Worm (Caenorhabditis elegans): ENCODE results near the gene F53A9.7.

DNA sequence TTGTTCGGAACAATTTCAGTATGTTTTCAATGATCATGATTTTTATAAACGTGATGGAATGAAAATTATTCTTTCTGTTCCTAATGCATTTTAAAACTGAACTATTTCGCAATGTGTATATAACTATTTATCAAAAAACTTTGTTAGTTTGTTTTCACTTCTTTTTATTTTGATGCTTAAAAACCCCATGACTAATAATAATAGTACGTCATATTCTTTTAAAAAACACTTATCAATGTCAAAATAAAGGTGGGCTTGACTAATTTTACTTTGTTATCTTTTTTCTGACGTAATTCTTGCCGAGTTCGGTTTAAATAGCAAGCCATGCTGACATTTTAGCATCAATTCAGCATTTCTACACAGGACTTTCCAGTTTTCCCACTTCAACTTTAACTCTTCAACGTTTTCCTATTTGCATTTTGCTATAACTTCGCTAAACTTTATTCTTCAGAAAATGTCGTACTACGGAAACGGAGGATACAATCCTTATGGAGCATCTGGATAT, 5.5 kb downstream of the F53A9.7 start, which contains the start of gene F53A9.1:
- TF ChIP-seq aptf-3 (GFP tag; IDR thresholded peaks at IDR 0.05), result no peak
- TF ChIP-seq hmg-20 (GFP tag; IDR thresholded peaks at IDR 0.05), result no peak
- TF ChIP-seq lag-1 (GFP tag; IDR thresholded peaks at IDR 0.05), result no peak
- TF ChIP-seq snpc-4 (GFP tag; optimal IDR thresholded peaks at IDR 0.05), result no peak
- no peak for TF ChIP-seq snpc-4 (tag; optimal IDR thresholded peaks at IDR 0.05)
- TF ChIP-seq C06A6.2 (GFP tag; conservative IDR thresholded peaks at IDR 0.05), result no peak
- no peak for TF ChIP-seq F23B12.7 (tag; optimal IDR thresholded peaks at IDR 0.05; ENCODE audit: insufficient read depth)
- TF ChIP-seq T26A5.8 (tag; optimal IDR thresholded peaks at IDR 0.05), result no peak
- no peak for TF ChIP-seq rcor-1 (GFP tag; IDR thresholded peaks at IDR 0.05)

Measured in whole organism, young adult.